Fruit fly (Drosophila melanogaster): Measurements from ENCODE around the gene CG6495.
A peak's percentile ranks its signal among the peaks of the same experiment; 100 is the strongest.

The CG6495 gene

dm6 chr2L:10760422-10761166, at the start of gene CG6495 (continued):
- TF ChIP-seq CG12659 (GFP tag; optimal IDR thresholded peaks at IDR 0.05) (peak; percentile 65), CG11247 (GFP tag; IDR thresholded peaks at IDR 0.05) (no peak), fd3F (GFP tag; optimal IDR thresholded peaks at IDR 0.05) (peak; percentile 18), Dref (GFP tag; IDR thresholded peaks at IDR 0.05) (0 out of 2 replicates have a peak, but pooled peaks have one; percentile 32), Nf-YC (tag; optimal IDR thresholded peaks at IDR 0.05) (peak; percentile 55), CG43689 (GFP tag; IDR thresholded peaks at IDR 0.05) (no peak), CG5180 (GFP tag; optimal IDR thresholded peaks at IDR 0.05) (peak; percentile 0), CG13624 (GFP tag; optimal IDR thresholded peaks at IDR 0.05) (no peak), Vsx1 (GFP tag; optimal IDR thresholded peaks at IDR 0.05) (peak; percentile 17), CG8944 (GFP tag; optimal IDR thresholded peaks at IDR 0.05) (no peak), tgo (GFP tag; IDR thresholded peaks at IDR 0.05) (peak; percentile 50; the same call in 2 of the 3 replicates), Fer1 (GFP tag; optimal IDR thresholded peaks at IDR 0.05) (peak; percentile 81), CG1024 (GFP tag; IDR thresholded peaks at IDR 0.05) (no peak), CG14441 (GFP tag; IDR thresholded peaks at IDR 0.05) (peak; percentile 21; the same call in 1 of the 2 replicates), cas (GFP tag; IDR thresholded peaks at IDR 0.05) (no peak), CG18011 (GFP tag; optimal IDR thresholded peaks at IDR 0.05) (no peak), CG31441 (GFP tag; IDR thresholded peaks at IDR 0.05) (peak; percentile 80), CoRest (tag; optimal IDR thresholded peaks at IDR 0.05) (peak; percentile 65), Hr51 (GFP tag; optimal IDR thresholded peaks at IDR 0.05) (peak in 1 of 2 experiments; percentile 75), bsh (GFP tag; optimal IDR thresholded peaks at IDR 0.05) (peak in 1 of 2 experiments; percentile 69), pnt (GFP tag; optimal IDR thresholded peaks at IDR 0.05) (no peak), CG13424 (tag; optimal IDR thresholded peaks at IDR 0.05) (peak; percentile 71), lilli (GFP tag; optimal IDR thresholded peaks at IDR 0.05) (peak; percentile 24), Ssrp (tag; optimal IDR thresholded peaks at IDR 0.05) (peak; percentile 47), Dll (GFP tag; IDR thresholded peaks at IDR 0.05; ENCODE audit: partially characterized antibody) (no peak), kay (GFP tag; optimal IDR thresholded peaks at IDR 0.05) (peak; percentile 22), sens (GFP tag) (peak; percentile 86), so (GFP tag; IDR thresholded peaks at IDR 0.05) (no peak), CG15011 (GFP tag; optimal IDR thresholded peaks at IDR 0.05) (peak; percentile 22), Spps (tag; optimal IDR thresholded peaks at IDR 0.05) (no peak), Sox102F (GFP tag; optimal IDR thresholded peaks at IDR 0.05) (peak; percentile 71), sr (GFP tag; IDR thresholded peaks at IDR 0.05) (no peak), Dfd (GFP tag; optimal IDR thresholded peaks at IDR 0.05) (no peak), CG18599 (GFP tag; optimal IDR thresholded peaks at IDR 0.05) (peak; percentile 86), zf30C (GFP tag; optimal IDR thresholded peaks at IDR 0.05) (peak; percentile 55), Eip74EF (GFP tag; optimal IDR thresholded peaks at IDR 0.05) (peak in 1 of 2 experiments; percentile 56), NFAT (GFP tag; IDR thresholded peaks at IDR 0.05) (no peak), CG10979 (tag; optimal IDR thresholded peaks at IDR 0.05) (peak; percentile 59), Awh (GFP tag; IDR thresholded peaks at IDR 0.05) (peak; percentile 51), CG8290 (GFP tag; optimal IDR thresholded peaks at IDR 0.05) (no peak), CG8290 (tag; optimal IDR thresholded peaks at IDR 0.05) (no peak), en (GFP tag; optimal IDR thresholded peaks at IDR 0.05) (no peak), Drgx (GFP tag; IDR thresholded peaks at IDR 0.05) (no peak), lmd (GFP tag; IDR thresholded peaks at IDR 0.05) (peak; percentile 45; the same call in 1 of the 2 replicates), HHEX (GFP tag; optimal IDR thresholded peaks at IDR 0.05) (peak; percentile 30), gem (tag; optimal IDR thresholded peaks at IDR 0.05) (peak; percentile 80), CG6765 (GFP tag; optimal IDR thresholded peaks at IDR 0.05) (peak; percentile 40), CG4707 (GFP tag; optimal IDR thresholded peaks at IDR 0.05) (no peak), ranshi (GFP tag; IDR thresholded peaks at IDR 0.05) (peak; percentile 35; the same call in 1 of the 2 replicates)
